Fruit fly (Drosophila melanogaster) whole organism, wandering third instar larva: ENCODE results near the gene CG33483.

Source experiments
- psq ChIP-seq: fragments of 200-800 bp; sonication (Bioruptor generic); optimal IDR thresholded peaks from 3 replicates; lab custom pipeline; 2017; ENCODE audit warnings: missing biosample characterization, mild to moderate bottlenecking, missing genetic modification characterization, moderate library complexity
- usp ChIP-seq: fragments of >200 bp; optimal IDR thresholded peaks from 2 replicates; lab custom pipeline; 2017; ENCODE audit warnings: missing biosample characterization, missing genetic modification characterization

DNA sequence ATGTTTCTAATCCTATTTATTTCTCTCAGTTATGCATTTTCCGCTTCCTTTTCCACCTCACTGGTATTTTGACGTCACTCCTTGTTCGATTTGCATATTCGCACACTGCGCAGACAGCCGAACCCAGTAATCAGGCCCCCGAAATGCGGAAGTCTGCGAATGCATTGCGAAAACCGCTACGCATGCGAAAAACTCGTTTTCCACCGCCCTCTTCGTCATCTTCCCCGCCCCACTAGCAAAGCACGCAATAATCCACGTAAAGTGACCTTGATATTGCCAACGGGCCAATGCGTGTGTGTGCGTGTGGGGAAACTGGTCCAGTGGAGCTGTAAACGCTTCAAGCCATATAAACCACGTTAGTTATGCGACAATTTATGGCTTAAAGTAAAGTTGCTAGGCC lies 38.0 kb downstream of the CG33483 start:
- no peak for TF ChIP-seq psq (GFP tag; lab: Kevin White, UChicago)
- TF ChIP-seq usp (GFP tag; lab: Kevin White, UChicago), result no peak
